Fruit fly (Drosophila melanogaster): Measurements from ENCODE around the gene Cpr67Fb.

The Cpr67Fb gene

dm6 chr3L:10940312-10940711 is 46.3 kb downstream of the Cpr67Fb start (continued):
- TF ChIP-seq CG10669 (GFP tag; optimal IDR thresholded peaks at IDR 0.05), result peak; percentile 75
- peak; percentile 75 for TF ChIP-seq Ets96B (tag; optimal IDR thresholded peaks at IDR 0.05)
- no peak for TF ChIP-seq fkh (GFP tag; optimal IDR thresholded peaks at IDR 0.05)
- peak; percentile 71 for TF ChIP-seq Smox (GFP tag; optimal IDR thresholded peaks at IDR 0.05)
- peak; percentile 75 for TF ChIP-seq lz (GFP tag; optimal IDR thresholded peaks at IDR 0.05)
- TF ChIP-seq spab (GFP tag; optimal IDR thresholded peaks at IDR 0.05), result peak; percentile 75
- 0 out of 2 replicates have a peak, but pooled peaks have one; percentile 31 for TF ChIP-seq CG15336 (GFP tag; IDR thresholded peaks at IDR 0.05)
- TF ChIP-seq achi (GFP tag; optimal IDR thresholded peaks at IDR 0.05), result peak; percentile 59
- peak; percentile 49 for TF ChIP-seq CG6854 (GFP tag; optimal IDR thresholded peaks at IDR 0.05)
- peak; percentile 7 for TF ChIP-seq Lpt (GFP tag; optimal IDR thresholded peaks at IDR 0.05)
- peak; percentile 59; the same call in 2 of the 3 replicates for TF ChIP-seq eg (GFP tag; IDR thresholded peaks at IDR 0.05)
- peak; percentile 61 for TF ChIP-seq CG11902 (GFP tag; optimal IDR thresholded peaks at IDR 0.05)
- peak; percentile 63 for TF ChIP-seq Sox14 (GFP tag; optimal IDR thresholded peaks at IDR 0.05)
- TF ChIP-seq salr (GFP tag; optimal IDR thresholded peaks at IDR 0.05), result peak in 1 of 2 experiments; percentile 16

- TF ChIP-seq Eip78C (GFP tag) (peak; percentile 79), vri (GFP tag; optimal IDR thresholded peaks at IDR 0.05) (no peak), CG31627 (GFP tag; optimal IDR thresholded peaks at IDR 0.05) (no peak), esn (GFP tag; optimal IDR thresholded peaks at IDR 0.05) (peak; percentile 61), acj6 (GFP tag; optimal IDR thresholded peaks at IDR 0.05) (peak; percentile 49), CG4318 (GFP tag; optimal IDR thresholded peaks at IDR 0.05) (no peak), pdm3 (GFP tag; optimal IDR thresholded peaks at IDR 0.05) (no peak), CG11762 (GFP tag; optimal IDR thresholded peaks at IDR 0.05; ENCODE audit: insufficient read depth) (no peak), CG7368 (GFP tag; optimal IDR thresholded peaks at IDR 0.05) (no peak), fkh (GFP tag; optimal IDR thresholded peaks at IDR 0.05) (no peak), Sox102F (GFP tag; optimal IDR thresholded peaks at IDR 0.05) (peak; percentile 24), CG1621 (tag; optimal IDR thresholded peaks at IDR 0.05) (no peak), CG32006 (GFP tag; optimal IDR thresholded peaks at IDR 0.05) (no peak), Lpt (GFP tag; optimal IDR thresholded peaks at IDR 0.05) (no peak), CG8319 (GFP tag; optimal IDR thresholded peaks at IDR 0.05) (no peak), Hr39 (GFP tag; optimal IDR thresholded peaks at IDR 0.05) (no peak), Blimp-1 (GFP tag; optimal IDR thresholded peaks at IDR 0.05) (no peak), fd59A (GFP tag; optimal IDR thresholded peaks at IDR 0.05) (no peak), Eip93F (GFP tag; optimal IDR thresholded peaks at IDR 0.05) (no peak), CG11294 (GFP tag; IDR thresholded peaks at IDR 0.05) (no peak), dac (GFP tag; optimal IDR thresholded peaks at IDR 0.05) (no peak), CG10631 (GFP tag; optimal IDR thresholded peaks at IDR 0.05) (peak; percentile 61), fd85E (GFP tag; optimal IDR thresholded peaks at IDR 0.05) (no peak), CG8119 (GFP tag; IDR thresholded peaks at IDR 0.05) (no peak), salr (GFP tag; optimal IDR thresholded peaks at IDR 0.05) (peak in 1 of 2 experiments; percentile 41), CG6854 (GFP tag; optimal IDR thresholded peaks at IDR 0.05) (no peak), Sox14 (GFP tag; optimal IDR thresholded peaks at IDR 0.05) (no peak), CG3919 (GFP tag; optimal IDR thresholded peaks at IDR 0.05) (peak; percentile 11), cyc (GFP tag; optimal IDR thresholded peaks at IDR 0.05) (no peak), CG8632 (GFP tag; optimal IDR thresholded peaks at IDR 0.05) (peak; percentile 63), CG9139 (GFP tag; optimal IDR thresholded peaks at IDR 0.05) (peak; percentile 58), CG10669 (GFP tag; optimal IDR thresholded peaks at IDR 0.05) (no peak), CG15336 (GFP tag; IDR thresholded peaks at IDR 0.05) (no peak), net (GFP tag; optimal IDR thresholded peaks at IDR 0.05) (peak; percentile 29), CG3032 (tag; optimal IDR thresholded peaks at IDR 0.05) (peak; percentile 70), CG34406 (GFP tag; optimal IDR thresholded peaks at IDR 0.05) (peak; percentile 68), spab (GFP tag; optimal IDR thresholded peaks at IDR 0.05) (peak; percentile 1), CG6163 (GFP tag; IDR thresholded peaks at IDR 0.05) (no peak), ss (GFP tag; optimal IDR thresholded peaks at IDR 0.05) (peak; percentile 51 to 64), Hr38 (GFP tag; optimal IDR thresholded peaks at IDR 0.05) (no peak), Ets21C (GFP tag; optimal IDR thresholded peaks at IDR 0.05) (no peak), dsx (GFP tag; optimal IDR thresholded peaks at IDR 0.05; ENCODE audit: poor library complexity, severe bottlenecking) (peak; percentile 68), Hr4 (GFP tag; optimal IDR thresholded peaks at IDR 0.05) (no peak)
Observed at dm6 chr3L:10942541-10942940, 48.6 kb downstream of the Cpr67Fb start.

Data from whole organism, prepupa.